Fruit fly (Drosophila melanogaster) whole organism, prepupa: ENCODE data around the gene Sarm.

Experiments
- Blimp-1 ChIP-seq: fragments of 200-800 bp; sonication (Bioruptor generic); optimal IDR thresholded peaks from 3 replicates; lab custom pipeline; 2017; ENCODE audit warnings: missing biosample characterization, missing genetic modification characterization, mild to moderate bottlenecking, moderate library complexity, missing genetic modification reagents
- CG10631 ChIP-seq: fragments of 200-800 bp; sonication (Bioruptor generic); optimal IDR thresholded peaks from 2 replicates; lab custom pipeline; 2016; ENCODE audit warnings: missing biosample characterization, missing genetic modification characterization
- CG10669 ChIP-seq: fragments of 200-800 bp; sonication (Bioruptor generic); optimal IDR thresholded peaks from 3 replicates; lab custom pipeline; 2018; ENCODE audit warnings: missing biosample characterization, mild to moderate bottlenecking, missing genetic modification characterization, moderate library complexity
- CG11762 ChIP-seq: fragments of 200-800 bp; sonication (Bioruptor generic); optimal IDR thresholded peaks from 3 replicates; lab custom pipeline; 2016; ENCODE audit warnings: missing biosample characterization, missing genetic modification characterization; ENCODE audit not compliant: insufficient read depth
- CG11902 ChIP-seq: fragments of 200-800 bp; sonication (Bioruptor generic); optimal IDR thresholded peaks from 3 replicates; lab custom pipeline; 2016; ENCODE audit warnings: missing biosample characterization, missing genetic modification characterization
- CG15336 ChIP-seq: fragments of 200-800 bp; sonication (Bioruptor generic); IDR thresholded peaks from 2 replicates; pipeline ENCODE4 v1.3.6; 2022; ENCODE audit warnings: missing biosample characterization, missing genetic modification characterization
- CG1621 ChIP-seq: fragments of 200-800 bp; sonication (Bioruptor generic); optimal IDR thresholded peaks from 3 replicates; lab custom pipeline; 2018; ENCODE audit warnings: missing biosample characterization, mild to moderate bottlenecking, missing genetic modification characterization
- CG16779 ChIP-seq: fragments of 200-800 bp; sonication (Bioruptor generic); optimal IDR thresholded peaks from 3 replicates; lab custom pipeline; 2017; ENCODE audit warnings: missing biosample characterization, mild to moderate bottlenecking, missing genetic modification characterization
- CG3032 ChIP-seq: fragments of 200-800 bp; optimal IDR thresholded peaks from 2 replicates; lab custom pipeline; 2019; ENCODE audit warnings: missing biosample characterization, mild to moderate bottlenecking, missing genetic modification characterization, moderate library complexity
- CG31627 ChIP-seq: fragments of 200-800 bp; sonication (Bioruptor generic); optimal IDR thresholded peaks from 3 replicates; lab custom pipeline; 2016; ENCODE audit warnings: missing biosample characterization, missing genetic modification characterization
- CG32006 ChIP-seq: fragments of 200-800 bp; sonication (Bioruptor generic); optimal IDR thresholded peaks from 3 replicates; lab custom pipeline; 2017; ENCODE audit warnings: missing biosample characterization, mild to moderate bottlenecking, missing genetic modification characterization
- CG34406 ChIP-seq: fragments of 200-800 bp; sonication (Bioruptor generic); optimal IDR thresholded peaks from 3 replicates; lab custom pipeline; 2016; ENCODE audit warnings: missing biosample characterization, missing genetic modification characterization
- CG3919 ChIP-seq: fragments of 200-800 bp; sonication (Bioruptor generic); optimal IDR thresholded peaks from 3 replicates; lab custom pipeline; 2016; ENCODE audit warnings: missing biosample characterization, missing genetic modification characterization
- CG4318 ChIP-seq: fragments of 200-800 bp; sonication (Bioruptor generic); optimal IDR thresholded peaks from 3 replicates; lab custom pipeline; 2017; ENCODE audit warnings: missing biosample characterization, mild to moderate bottlenecking, missing genetic modification characterization
- CG6276 ChIP-seq: fragments of 200-800 bp; sonication (Bioruptor generic); optimal IDR thresholded peaks from 2 replicates; lab custom pipeline; 2017; ENCODE audit warnings: missing biosample characterization, mild to moderate bottlenecking, missing genetic modification characterization
- CG6792 ChIP-seq: fragments of 200-800 bp; sonication (Bioruptor generic); optimal IDR thresholded peaks from 3 replicates; lab custom pipeline; 2016; ENCODE audit warnings: missing biosample characterization, missing genetic modification characterization
- CG6808 ChIP-seq: fragments of 200-800 bp; sonication (Bioruptor generic); optimal IDR thresholded peaks from 3 replicates; lab custom pipeline; 2017; ENCODE audit warnings: missing biosample characterization, missing genetic modification characterization, mild to moderate bottlenecking, moderate library complexity, missing genetic modification reagents
- CG8119 ChIP-seq: fragments of 200-800 bp; sonication (Bioruptor generic); IDR thresholded peaks from 3 replicates; pipeline ENCODE4 v1.3.6; 2022; ENCODE audit warnings: missing biosample characterization, missing genetic modification characterization
- CG8319 ChIP-seq: fragments of 200-800 bp; sonication (Bioruptor generic); optimal IDR thresholded peaks from 3 replicates; lab custom pipeline; 2016; ENCODE audit warnings: missing biosample characterization, missing genetic modification characterization
- CG9139 ChIP-seq: fragments of 200-800 bp; sonication (Bioruptor generic); optimal IDR thresholded peaks from 3 replicates; lab custom pipeline; 2017; ENCODE audit warnings: missing biosample characterization, mild to moderate bottlenecking, missing genetic modification characterization
- Eip75B ChIP-seq: fragments of 200-800 bp; sonication (Bioruptor generic); optimal IDR thresholded peaks from 3 replicates; lab custom pipeline; 2016; ENCODE audit warnings: missing biosample characterization, missing genetic modification characterization
- Eip78C ChIP-seq: fragments of 200-800 bp; sonication (Bioruptor generic); peaks from one replicate; lab custom pipeline; 2016; ENCODE audit warnings: missing biosample characterization, missing genetic modification characterization
- Ets96B ChIP-seq: fragments of 200-800 bp; optimal IDR thresholded peaks from 2 replicates; lab custom pipeline; 2019; ENCODE audit warnings: missing biosample characterization, mild to moderate bottlenecking, missing genetic modification characterization, moderate library complexity
- Gug ChIP-seq: fragments of 200-800 bp; sonication (Bioruptor generic); IDR thresholded peaks from 2 replicates; pipeline ENCODE4 v1.3.6; 2022; ENCODE audit warnings: missing biosample characterization, missing genetic modification characterization
- Hr39 ChIP-seq: fragments of 200-800 bp; sonication (Bioruptor generic); optimal IDR thresholded peaks from 2 replicates; lab custom pipeline; 2016; ENCODE audit warnings: missing biosample characterization, missing genetic modification characterization
- Hr4 ChIP-seq: fragments of 200-800 bp; sonication (Bioruptor generic); optimal IDR thresholded peaks from 3 replicates; lab custom pipeline; 2016; ENCODE audit warnings: missing biosample characterization, missing genetic modification characterization
- Lpt ChIP-seq: fragments of 200-800 bp; sonication (Bioruptor generic); optimal IDR thresholded peaks from 3 replicates; lab custom pipeline; 2016; ENCODE audit warnings: missing biosample characterization, missing genetic modification characterization
- Met ChIP-seq: fragments of 200-800 bp; sonication (Bioruptor generic); optimal IDR thresholded peaks from 3 replicates; lab custom pipeline; 2016; ENCODE audit warnings: missing biosample characterization, missing genetic modification characterization
- Sox102F ChIP-seq: fragments of 200-800 bp; sonication (Bioruptor generic); optimal IDR thresholded peaks from 2 replicates; lab custom pipeline; 2016; ENCODE audit warnings: missing biosample characterization, mild to moderate bottlenecking, missing genetic modification characterization
- achi ChIP-seq: fragments of 200-800 bp; sonication (Bioruptor generic); optimal IDR thresholded peaks from 3 replicates; lab custom pipeline; 2016; ENCODE audit warnings: missing biosample characterization, missing genetic modification characterization
- acj6 ChIP-seq: fragments of 200-800 bp; sonication (Bioruptor generic); optimal IDR thresholded peaks from 3 replicates; lab custom pipeline; 2016; ENCODE audit warnings: missing biosample characterization, missing genetic modification characterization
- cyc ChIP-seq: fragments of 200-800 bp; sonication (Bioruptor generic); optimal IDR thresholded peaks from 3 replicates; lab custom pipeline; 2016; ENCODE audit warnings: missing biosample characterization, missing genetic modification characterization
- dsx ChIP-seq: fragments of 200-800 bp; optimal IDR thresholded peaks from 3 replicates; lab custom pipeline; 2019; ENCODE audit warnings: missing biosample characterization, mild to moderate bottlenecking, missing genetic modification characterization, moderate library complexity; ENCODE audit not compliant: poor library complexity, severe bottlenecking
- eg ChIP-seq: fragments of 200-800 bp; sonication (Bioruptor generic); IDR thresholded peaks from 3 replicates; pipeline ENCODE4 v1.3.6; 2022; ENCODE audit warnings: missing biosample characterization, missing genetic modification characterization
- esn ChIP-seq: fragments of 200-800 bp; sonication (Bioruptor generic); optimal IDR thresholded peaks from 2 replicates; lab custom pipeline; 2016; ENCODE audit warnings: missing biosample characterization, mild to moderate bottlenecking, missing genetic modification characterization, moderate library complexity
- fd59A ChIP-seq: fragments of 200-800 bp; sonication (Bioruptor generic); optimal IDR thresholded peaks from 2 replicates; lab custom pipeline; 2017; ENCODE audit warnings: missing biosample characterization, mild to moderate bottlenecking, missing genetic modification characterization, missing genetic modification reagents
- fd85E ChIP-seq: fragments of 200-800 bp; sonication (Bioruptor generic); optimal IDR thresholded peaks from 3 replicates; lab custom pipeline; 2016; ENCODE audit warnings: missing biosample characterization, missing genetic modification characterization
- fkh ChIP-seq: fragments of 200-800 bp; sonication (Bioruptor generic); optimal IDR thresholded peaks from 3 replicates; lab custom pipeline; 2017; ENCODE audit warnings: missing biosample characterization, mild to moderate bottlenecking, missing genetic modification characterization, moderate library complexity
- lz ChIP-seq: fragments of 200-800 bp; sonication (Bioruptor generic); optimal IDR thresholded peaks from 3 replicates; lab custom pipeline; 2016; ENCODE audit warnings: missing biosample characterization, missing genetic modification characterization
- pdm3 ChIP-seq: fragments of 200-800 bp; sonication (Bioruptor generic); optimal IDR thresholded peaks from 3 replicates; lab custom pipeline; 2016; ENCODE audit warnings: missing biosample characterization, missing genetic modification characterization
- ss ChIP-seq, 2 experiments: fragments of 200-800 bp; sonication (Bioruptor generic); optimal IDR thresholded peaks; 2 replicates in 1 of 2; 3 replicates in 1 of 2; lab custom pipeline; 2017 to 2018; ENCODE audit warnings: mild to moderate bottlenecking in 2 of 2, missing biosample characterization in 2 of 2, missing genetic modification characterization in 2 of 2, moderate library complexity in 1 of 2
- svp ChIP-seq: fragments of 200-800 bp; sonication (Bioruptor generic); peaks from one replicate; lab custom pipeline; 2016; ENCODE audit warnings: missing biosample characterization, missing genetic modification characterization
- topi ChIP-seq: fragments of 200-800 bp; sonication (Bioruptor generic); optimal IDR thresholded peaks from 3 replicates; lab custom pipeline; 2016; ENCODE audit warnings: missing biosample characterization, missing genetic modification characterization
- vri ChIP-seq: fragments of 200-800 bp; sonication (Bioruptor generic); optimal IDR thresholded peaks from 3 replicates; lab custom pipeline; 2016; ENCODE audit warnings: missing biosample characterization, mild to moderate bottlenecking, missing genetic modification characterization

The Sarm gene

DNA sequence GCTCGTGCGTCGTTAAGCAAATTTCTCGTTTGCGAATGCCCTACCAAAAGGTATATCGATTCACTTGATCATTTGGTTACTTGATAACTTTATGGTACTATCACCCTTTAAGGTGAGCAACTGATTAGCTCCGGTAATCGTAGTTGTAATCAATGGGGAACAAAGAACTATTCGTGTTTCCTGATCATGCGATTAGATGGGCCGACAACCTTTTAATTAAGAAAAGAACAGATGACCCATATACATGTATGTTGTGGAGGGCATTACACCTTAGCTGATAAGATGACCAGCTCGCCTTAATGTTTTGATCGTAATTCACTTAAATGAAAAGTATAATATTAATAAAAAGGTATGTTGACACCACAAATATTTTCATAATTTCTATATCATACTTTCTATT lies 9.7 kb downstream of the Sarm start:
- TF ChIP-seq fd59A (GFP tag; lab: Kevin White, UChicago), result no peak
- peak; percentile 12 for TF ChIP-seq Eip78C (GFP tag; lab: Kevin White, UChicago)
- no peak for TF ChIP-seq cyc
- peak; percentile 7 for TF ChIP-seq esn (GFP tag; lab: Kevin White, UChicago)
- TF ChIP-seq CG4318, result peak; percentile 20
- no peak for TF ChIP-seq CG11902 (GFP tag; lab: Kevin White, UChicago)
- no peak for TF ChIP-seq Hr39 (GFP tag; lab: Kevin White, UChicago)
- TF ChIP-seq Blimp-1, result no peak
- TF ChIP-seq vri, result no peak
- TF ChIP-seq CG32006 (GFP tag; lab: Kevin White, UChicago), result peak; percentile 54
- peak; percentile 17 for TF ChIP-seq Hr4 (GFP tag; lab: Kevin White, UChicago)
- TF ChIP-seq CG8319, result no peak
- peak; percentile 13; the same call in 1 of the 3 replicates for TF ChIP-seq eg

dm6 chr3L:8073872-8074271 lies 10.2 kb downstream of the Sarm start:
- TF ChIP-seq Eip75B (GFP tag; lab: Kevin White, UChicago), result no peak
- no peak for TF ChIP-seq CG16779 (tag; lab: Kevin White, UChicago)
- TF ChIP-seq fkh (GFP tag; lab: Kevin White, UChicago), result peak; percentile 58
- peak; percentile 33 for TF ChIP-seq svp (GFP tag; lab: Kevin White, UChicago)
- TF ChIP-seq CG9139 (GFP tag; lab: Kevin White, UChicago), result no peak
- TF ChIP-seq CG10669 (GFP tag; lab: Kevin White, UChicago), result no peak

- no peak for TF ChIP-seq CG32006 (GFP tag; lab: Kevin White, UChicago)
- TF ChIP-seq fkh (GFP tag; lab: Kevin White, UChicago), result peak; percentile 65
- TF ChIP-seq, all 60 proteins: peak for 1
These were observed 11.3 kb downstream of the Sarm start for dm6 chr3L:8074944-8075343.

dm6 chr3L:8076160-8076559 lies 12.5 kb downstream of the Sarm start:
- TF ChIP-seq topi (GFP tag; lab: Kevin White, UChicago) (peak; percentile 38), dsx (GFP tag; lab: Kevin White, UChicago) (peak; percentile 37), CG10669 (GFP tag; lab: Kevin White, UChicago) (no peak), vri (no peak), CG6276 (peak; percentile 5), CG31627 (peak; percentile 22), CG4318 (no peak), CG34406 (GFP tag; lab: Kevin White, UChicago) (peak; percentile 1), Gug (no peak), CG1621 (tag; lab: Kevin White, UChicago) (no peak), Sox102F (GFP tag; lab: Kevin White, UChicago) (no peak), CG11762 (peak; percentile 21), Lpt (GFP tag; lab: Kevin White, UChicago) (no peak), CG11902 (GFP tag; lab: Kevin White, UChicago) (peak; percentile 1), achi (GFP tag; lab: Kevin White, UChicago) (peak; percentile 9), CG15336 (GFP tag; lab: Robert Waterston, UW) (0 out of 2 replicates have a peak, but pooled peaks have one; percentile 6), fd85E (GFP tag; lab: Kevin White, UChicago) (no peak), CG8119 (GFP tag; lab: Robert Waterston, UW) (no peak; the same call in 2 of the 3 replicates), Met (no peak), CG6792 (GFP tag; lab: Kevin White, UChicago) (peak; percentile 28), lz (GFP tag; lab: Kevin White, UChicago) (peak; percentile 27), Eip75B (GFP tag; lab: Kevin White, UChicago) (peak; percentile 61), acj6 (GFP tag; lab: Kevin White, UChicago) (peak; percentile 21), Hr4 (GFP tag; lab: Kevin White, UChicago) (peak; percentile 20), CG32006 (GFP tag; lab: Kevin White, UChicago) (peak; percentile 33), CG10631 (GFP tag; lab: Kevin White, UChicago) (peak; percentile 17), CG3919 (GFP tag; lab: Kevin White, UChicago) (peak; percentile 46), Hr39 (GFP tag; lab: Kevin White, UChicago) (peak; percentile 8), cyc (peak; percentile 12), pdm3 (no peak), CG6808 (GFP tag; lab: Kevin White, UChicago) (peak; percentile 28), esn (GFP tag; lab: Kevin White, UChicago) (peak; percentile 39), Ets96B (peak; percentile 4), ss (GFP tag; optimal IDR thresholded peaks at IDR 0.05; lab: Kevin White, UChicago) (peak in 1 of 2 experiments; percentile 31), CG3032 (tag; lab: Kevin White, UChicago) (peak; percentile 29), svp (GFP tag; lab: Kevin White, UChicago) (peak; percentile 33)
